Worm (Caenorhabditis elegans) whole organism, L4 larva: Measurements from ENCODE around the gene str-180.

Source experiments
- F10B5.3 ChIP-seq: sonication (generic microtip); optimal IDR thresholded peaks from 2 replicates; lab custom pipeline; 2016; ENCODE audit warnings: mild to moderate bottlenecking, missing genetic modification characterization, missing compliant biosample characterization
- F44E2.7 ChIP-seq: fragments of 200-800 bp; sonication (Bioruptor generic); IDR thresholded peaks from 2 replicates; pipeline ENCODE4 v2.1.2; 2022; ENCODE audit warnings: missing genetic modification characterization, missing compliant biosample characterization
- T20F7.1 ChIP-seq: fragments of 200-800 bp; sonication (Bioruptor generic); optimal IDR thresholded peaks from 2 replicates; lab custom pipeline; 2018; ENCODE audit warnings: mild to moderate bottlenecking, missing genetic modification characterization, missing compliant biosample characterization
- T26A8.4 ChIP-seq: fragments of 200-800 bp; sonication (Bioruptor generic); IDR thresholded peaks from 2 replicates; pipeline ENCODE4 v1.3.6; 2022; ENCODE audit warnings: missing genetic modification characterization, missing compliant biosample characterization
- aha-1 ChIP-seq: fragments of 150-350 bp; peaks from one replicate; lab custom pipeline; 2014; ENCODE audit warnings: missing biosample characterization, missing genetic modification characterization
- ama-1 ChIP-seq: fragments of 150-350 bp; optimal IDR thresholded peaks from 2 replicates; lab custom pipeline; 2014; ENCODE audit warnings: inconsistent platforms, mixed read lengths
- arid-1 ChIP-seq: fragments of 200-800 bp; sonication (Bioruptor generic); conservative IDR thresholded peaks from 2 replicates; pipeline ENCODE4 v1.3.6; 2022; ENCODE audit warnings: missing genetic modification reagents, missing genetic modification characterization, missing compliant biosample characterization
- cey-2 ChIP-seq: sonication (generic microtip); optimal IDR thresholded peaks from 3 replicates; lab custom pipeline; 2017; ENCODE audit warnings: missing genetic modification characterization, mild to moderate bottlenecking, missing compliant biosample characterization, antibody characterized with exemption, borderline replicate concordance; ENCODE audit not compliant: insufficient read depth
- daf-19 ChIP-seq: fragments of 200-800 bp; sonication (Bioruptor generic); conservative IDR thresholded peaks from 2 replicates; pipeline ENCODE4 v1.3.6; 2022; ENCODE audit warnings: missing genetic modification characterization, missing compliant biosample characterization
- daf-8 ChIP-seq: fragments of 200-800 bp; sonication (Bioruptor generic); IDR thresholded peaks from 2 replicates; pipeline ENCODE4 v1.3.6; 2022; ENCODE audit warnings: missing genetic modification characterization, missing compliant biosample characterization
- dmd-6 ChIP-seq: fragments of 200-800 bp; sonication (Bioruptor generic); IDR thresholded peaks from 2 replicates; pipeline ENCODE4 v1.3.6; 2022; ENCODE audit warnings: missing genetic modification reagents, missing genetic modification characterization, missing compliant biosample characterization
- dmd-9 ChIP-seq: fragments of 200-800 bp; sonication (Bioruptor generic); IDR thresholded peaks from 2 replicates; pipeline ENCODE4 v1.3.6; 2022; ENCODE audit warnings: missing genetic modification reagents, missing genetic modification characterization, missing compliant biosample characterization
- egl-43 ChIP-seq: fragments of 200-800 bp; sonication (Bioruptor generic); IDR thresholded peaks from 2 replicates; pipeline ENCODE4 v1.3.6; 2022; ENCODE audit warnings: missing genetic modification reagents, missing genetic modification characterization, missing compliant biosample characterization
- fkh-10 ChIP-seq: fragments of 150-350 bp; optimal IDR thresholded peaks from 2 replicates; lab custom pipeline; 2014; ENCODE audit warnings: missing biosample characterization, missing genetic modification reagents, missing genetic modification characterization
- hlh-30 ChIP-seq: sonication (generic microtip); optimal IDR thresholded peaks from 2 replicates; lab custom pipeline; 2017; ENCODE audit warnings: antibody characterized with exemption, mild to moderate bottlenecking, missing genetic modification characterization, missing compliant biosample characterization; ENCODE audit not compliant: insufficient read depth
- hmg-1.1 ChIP-seq: fragments of 200-800 bp; sonication (Bioruptor generic); IDR thresholded peaks from 2 replicates; pipeline ENCODE4 v1.3.6; 2022; ENCODE audit warnings: missing genetic modification reagents, missing genetic modification characterization, missing compliant biosample characterization
- lin-13 ChIP-seq: fragments of 150-350 bp; optimal IDR thresholded peaks from 2 replicates; lab custom pipeline; 2014; ENCODE audit warnings: missing biosample characterization, missing genetic modification reagents, missing genetic modification characterization
- lin-39 ChIP-seq: fragments of 150-350 bp; optimal IDR thresholded peaks from 2 replicates; lab custom pipeline; 2014; ENCODE audit warnings: missing biosample characterization, missing genetic modification reagents, missing genetic modification characterization
- mxl-3 ChIP-seq: fragments of 200-800 bp; sonication (Bioruptor generic); optimal IDR thresholded peaks from 2 replicates; lab custom pipeline; 2018; ENCODE audit warnings: mild to moderate bottlenecking, missing genetic modification characterization, missing compliant biosample characterization
- nhr-11 ChIP-seq: fragments of 150-350 bp; optimal IDR thresholded peaks from 2 replicates; lab custom pipeline; 2014; ENCODE audit warnings: missing biosample characterization, missing genetic modification characterization
- nhr-28 ChIP-seq: fragments of 150-350 bp; optimal IDR thresholded peaks from 2 replicates; lab custom pipeline; 2014; ENCODE audit warnings: missing biosample characterization, missing genetic modification characterization
- nhr-41 ChIP-seq: fragments of 200-800 bp; sonication (Bioruptor generic); IDR thresholded peaks from 2 replicates; pipeline ENCODE4 v1.3.6; 2022; ENCODE audit warnings: missing genetic modification reagents, missing genetic modification characterization, missing compliant biosample characterization
- nhr-42 ChIP-seq: fragments of 200-800 bp; sonication (Bioruptor generic); IDR thresholded peaks from 2 replicates; pipeline ENCODE4 v1.3.6; 2022; ENCODE audit warnings: missing genetic modification characterization, missing compliant biosample characterization
- nhr-6 ChIP-seq: fragments of 150-350 bp; optimal IDR thresholded peaks from 2 replicates; lab custom pipeline; 2014; ENCODE audit warnings: missing biosample characterization, missing genetic modification characterization
- nhr-76 ChIP-seq: fragments of 150-350 bp; optimal IDR thresholded peaks from 2 replicates; lab custom pipeline; 2014; ENCODE audit warnings: missing biosample characterization, missing genetic modification characterization
- nhr-77 ChIP-seq: fragments of 150-350 bp; optimal IDR thresholded peaks from 2 replicates; lab custom pipeline; 2014; ENCODE audit warnings: missing biosample characterization, missing genetic modification characterization
- pha-4 ChIP-seq, 2 experiments: fragments of 150-350 bp in 1 of 2; fragments of 200-800 bp in 1 of 2; sonication (Bioruptor generic) in 1 of 2; IDR thresholded peaks in 1 of 2; optimal IDR thresholded peaks in 1 of 2; 2 replicates each; pipeline versions ENCODE4 v1.3.6 to Lab custom; 2014 to 2022; ENCODE audit warnings: missing genetic modification characterization in 2 of 2, missing genetic modification reagents in 2 of 2, missing biosample characterization in 1 of 2, missing compliant biosample characterization in 1 of 2
- php-3 ChIP-seq: fragments of 200-800 bp; sonication (Bioruptor generic); IDR thresholded peaks from 2 replicates; pipeline ENCODE4 v1.3.6; 2022; ENCODE audit warnings: missing genetic modification reagents, missing genetic modification characterization, missing compliant biosample characterization
- pqm-1 ChIP-seq: sonication (generic microtip); optimal IDR thresholded peaks from 2 replicates; lab custom pipeline; 2017; ENCODE audit warnings: missing biosample characterization, missing genetic modification characterization
- rbr-2 ChIP-seq: sonication (generic microtip); optimal IDR thresholded peaks from 2 replicates; lab custom pipeline; 2016; ENCODE audit warnings: missing genotype, missing genetic modification characterization, missing compliant biosample characterization
- saeg-2 ChIP-seq: fragments of 200-800 bp; sonication (Bioruptor generic); IDR thresholded peaks from 2 replicates; pipeline ENCODE4 v1.3.6; 2022; ENCODE audit warnings: missing genetic modification reagents, missing genetic modification characterization, missing compliant biosample characterization
- tra-1 ChIP-seq: fragments of 200-800 bp; sonication (Bioruptor generic); IDR thresholded peaks from 2 replicates; pipeline ENCODE4 v1.3.6; 2022; ENCODE audit warnings: missing genetic modification reagents, missing genetic modification characterization, missing compliant biosample characterization
- unc-62 ChIP-seq, 3 experiments: fragments of 150-350 bp in 1 of 3; sonication (generic microtip); optimal IDR thresholded peaks in 2 of 3; peaks in 1 of 3; 1 replicate in 1 of 3; 2 replicates in 2 of 3; lab custom pipeline; 2014 to 2017; ENCODE audit warnings: missing biosample characterization in 3 of 3, missing genetic modification characterization in 3 of 3, missing genetic modification reagents in 3 of 3, missing genotype in 1 of 3
- zfp-2 ChIP-seq: sonication (generic microtip); optimal IDR thresholded peaks from 2 replicates; lab custom pipeline; 2016; ENCODE audit warnings: mild to moderate bottlenecking, missing genetic modification characterization, missing compliant biosample characterization
- zfp-3 ChIP-seq: fragments of 200-800 bp; sonication (Bioruptor generic); conservative IDR thresholded peaks from 2 replicates; pipeline ENCODE4 v1.3.6; 2022; ENCODE audit warnings: missing genetic modification reagents, missing genetic modification characterization, missing compliant biosample characterization
- zip-2 ChIP-seq: fragments of 150-350 bp; optimal IDR thresholded peaks from 2 replicates; lab custom pipeline; 2014; ENCODE audit warnings: missing biosample characterization, missing genetic modification characterization

str-180 gene

ce11 chrV:6655174-6655573 lies 13.5 kb downstream of the str-180 start, which contains the start of gene syx-18 (continued):
- TF ChIP-seq egl-43 (no peak), lin-13 (GFP tag; lab: Kevin White, UChicago) (peak; percentile 8), tra-1 (no peak), aha-1 (tag; lab: Kevin White, UChicago) (no peak), php-3 (GFP tag; lab: Robert Waterston, UW) (no peak), lin-39 (no peak), F10B5.3 (tag; lab: Kevin White, UChicago) (no peak), hmg-1.1 (no peak), mxl-3 (GFP tag; lab: Kevin White, UChicago) (no peak), nhr-76 (no peak), T26A8.4 (GFP tag; lab: Robert Waterston, UW) (peak; percentile 40; the same call in 1 of the 2 replicates), pha-4 (GFP tag; IDR thresholded peaks at IDR 0.05; lab: Robert Waterston, UW) (no peak), pha-4 (tag; optimal IDR thresholded peaks at IDR 0.05; lab: Kevin White, UChicago) (no peak)
- TF ChIP-seq, all 104 proteins: peak for 10

DNA sequence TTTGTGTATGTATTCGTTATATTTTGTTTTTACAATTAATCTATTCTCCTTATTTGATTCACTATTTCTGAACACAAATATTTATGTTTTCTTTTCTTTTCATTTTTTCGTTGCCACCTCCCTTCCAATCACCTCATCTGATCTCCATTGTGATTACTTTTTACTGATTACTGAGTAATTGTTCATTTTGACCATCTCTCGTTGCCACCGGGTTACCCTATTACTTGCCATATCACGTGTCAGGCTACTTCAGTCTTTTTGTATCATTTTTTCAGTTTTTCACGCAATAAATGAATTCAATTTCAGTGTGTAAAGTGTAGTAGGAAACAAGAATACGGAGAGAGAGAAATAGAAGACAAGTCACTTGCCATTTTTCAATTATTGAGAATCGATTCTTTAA lies 16.6 kb downstream of the str-180 start, which contains the start of gene T10H9.8:
TSS of gene T10H9.8 (plus strand) at position 301 of the 400 bp plus-strand sequence.
- TF ChIP-seq arid-1 (GFP tag; lab: Robert Waterston, UW) (no peak), fkh-10 (GFP tag; lab: Kevin White, UChicago) (no peak), unc-62 (GFP tag; optimal IDR thresholded peaks at IDR 0.05 in 1 of 2; lab: Kevin White, UChicago) (no peak), unc-62 (tag; optimal IDR thresholded peaks at IDR 0.05; lab: Kevin White, UChicago) (no peak), T20F7.1 (GFP tag; lab: Kevin White, UChicago) (peak; percentile 21), nhr-42 (GFP tag; lab: Robert Waterston, UW) (no peak), zfp-3 (GFP tag; lab: Robert Waterston, UW) (no peak), dmd-6 (GFP tag; lab: Robert Waterston, UW) (peak; percentile 25; the same call in 1 of the 2 replicates), tra-1 (no peak), nhr-41 (GFP tag; lab: Robert Waterston, UW) (no peak), dmd-9 (GFP tag; lab: Robert Waterston, UW) (no peak), nhr-28 (tag; lab: Kevin White, UChicago) (peak; percentile 22), daf-8 (no peak), zfp-2 (tag; lab: Kevin White, UChicago) (no peak), saeg-2 (GFP tag; lab: Robert Waterston, UW) (no peak), lin-13 (GFP tag; lab: Kevin White, UChicago) (no peak), ama-1 (lab: Kevin White, UChicago) (no peak), F44E2.7 (GFP tag; lab: Robert Waterston, UW) (no peak), nhr-11 (no peak), cey-2 (peak; percentile 56), hlh-30 (peak; percentile 40), aha-1 (tag; lab: Kevin White, UChicago) (peak; percentile 80), daf-19 (no peak)

- TF ChIP-seq unc-62 (GFP tag; optimal IDR thresholded peaks at IDR 0.05 in 1 of 2; lab: Kevin White, UChicago), result peak in 1 of 2 experiments; percentile 93
- no peak for TF ChIP-seq unc-62 (tag; optimal IDR thresholded peaks at IDR 0.05; lab: Kevin White, UChicago)
- no peak for TF ChIP-seq nhr-6 (tag; lab: Kevin White, UChicago)
Observed at ce11 chrV:6650508-6650907, 18.1 kb downstream of the str-180 start.

DNA sequence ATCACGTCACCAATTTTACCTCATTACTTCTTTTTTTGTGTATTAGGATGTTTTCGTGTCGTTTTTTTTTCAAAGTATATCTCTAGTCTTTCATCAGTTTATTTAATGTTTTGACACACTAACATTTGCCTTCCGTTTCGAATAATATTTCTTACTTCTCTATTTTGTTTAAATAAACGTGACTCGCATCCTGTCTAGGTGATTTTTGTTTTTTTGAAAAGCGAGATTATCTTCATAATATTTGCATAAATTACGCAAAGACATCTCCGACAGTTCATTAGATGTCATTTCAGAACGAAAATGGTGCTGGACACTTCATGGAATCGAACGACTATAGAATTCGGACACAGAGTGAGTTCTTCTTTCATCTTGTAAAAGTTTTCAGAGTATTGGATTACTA lies 19.3 kb downstream of the str-180 start, which contains the start of gene T10H9.1:
TSS of gene T10H9.1 (plus strand) at position 301 of the 400 bp plus-strand sequence.
- TF ChIP-seq rbr-2 (tag; lab: Kevin White, UChicago), result no peak
- no peak for TF ChIP-seq nhr-77
- peak in 1 of 2 experiments; percentile 49 for TF ChIP-seq unc-62 (GFP tag; optimal IDR thresholded peaks at IDR 0.05 in 1 of 2; lab: Kevin White, UChicago)
- no peak for TF ChIP-seq unc-62 (tag; optimal IDR thresholded peaks at IDR 0.05; lab: Kevin White, UChicago)
- TF ChIP-seq zip-2 (tag; lab: Kevin White, UChicago), result no peak
- no peak for TF ChIP-seq pqm-1 (tag; lab: Kevin White, UChicago)
